Fruit fly (Drosophila melanogaster) whole organism, embryonic: ENCODE results near the gene ClpX.
A peak's percentile ranks its signal among the peaks of the same experiment; 100 is the strongest.

Experiments
- C15 ChIP-seq: fragments of 200-800 bp; sonication (Bioruptor generic); IDR thresholded peaks from 3 replicates; pipeline ENCODE4 v1.3.6; 2022; ENCODE audit warnings: missing biosample characterization, missing genetic modification characterization
- CG10274 ChIP-seq: fragments of 200-800 bp; sonication (Bioruptor generic); optimal IDR thresholded peaks from 3 replicates; lab custom pipeline; 2017; ENCODE audit warnings: missing biosample characterization, mild to moderate bottlenecking, missing genetic modification characterization
- CG10979 ChIP-seq: fragments of 200-800 bp; sonication (Bioruptor generic); optimal IDR thresholded peaks from 2 replicates; lab custom pipeline; 2018; ENCODE audit warnings: missing biosample characterization, mild to moderate bottlenecking, missing genetic modification characterization, moderate library complexity
- CG11695 ChIP-seq: fragments of 200-800 bp; sonication (Bioruptor generic); IDR thresholded peaks from 3 replicates; pipeline ENCODE4 v1.3.6; 2022; ENCODE audit warnings: missing biosample characterization, missing genetic modification characterization
- CG12155 ChIP-seq: fragments of 200-800 bp; sonication (Bioruptor generic); optimal IDR thresholded peaks from 3 replicates; lab custom pipeline; 2016; ENCODE audit warnings: missing biosample characterization, missing genetic modification characterization
- CG13296 ChIP-seq: fragments of 200-800 bp; sonication (Bioruptor generic); optimal IDR thresholded peaks from 3 replicates; lab custom pipeline; 2018; ENCODE audit warnings: missing biosample characterization, mild to moderate bottlenecking, missing genetic modification characterization
- CG13424 ChIP-seq: fragments of 200-800 bp; sonication (Bioruptor generic); optimal IDR thresholded peaks from 2 replicates; lab custom pipeline; 2019; ENCODE audit warnings: missing biosample characterization, mild to moderate bottlenecking, missing genetic modification characterization, moderate library complexity
- CG18599 ChIP-seq: fragments of 200-800 bp; sonication (Bioruptor generic); optimal IDR thresholded peaks from 3 replicates; lab custom pipeline; 2017; ENCODE audit warnings: missing biosample characterization, missing genetic modification characterization, mild to moderate bottlenecking, moderate library complexity, missing genetic modification reagents
- CG2129 ChIP-seq: fragments of 200-800 bp; sonication (Bioruptor generic); IDR thresholded peaks from 2 replicates; pipeline ENCODE4 v1.3.6; 2022; ENCODE audit warnings: missing biosample characterization, missing genetic modification characterization; ENCODE audit not compliant: partially characterized antibody
- CG30403 ChIP-seq: fragments of 200-800 bp; sonication (Bioruptor generic); optimal IDR thresholded peaks from 3 replicates; lab custom pipeline; 2016; ENCODE audit warnings: missing biosample characterization, missing genetic modification characterization
- CG34224 ChIP-seq: fragments of 200-800 bp; sonication (Bioruptor generic); IDR thresholded peaks from 3 replicates; pipeline ENCODE4 v1.3.6; 2022; ENCODE audit warnings: missing biosample characterization, missing genetic modification characterization; ENCODE audit not compliant: partially characterized antibody
- CG34422 ChIP-seq: fragments of 200-800 bp; sonication (Bioruptor generic); IDR thresholded peaks from 3 replicates; pipeline ENCODE4 v1.3.6; 2022; ENCODE audit warnings: missing biosample characterization, missing genetic modification characterization
- CG4424 ChIP-seq: fragments of 200-800 bp; sonication (Bioruptor generic); optimal IDR thresholded peaks from 3 replicates; lab custom pipeline; 2016; ENCODE audit warnings: missing biosample characterization, missing genetic modification characterization
- CG4854 ChIP-seq: fragments of 200-800 bp; sonication (Bioruptor generic); optimal IDR thresholded peaks from 2 replicates; lab custom pipeline; 2016; ENCODE audit warnings: missing biosample characterization, missing genetic modification characterization, inconsistent platforms
- CG5245 ChIP-seq: fragments of 200-800 bp; sonication (Bioruptor generic); optimal IDR thresholded peaks from 3 replicates; lab custom pipeline; 2016; ENCODE audit warnings: missing biosample characterization, missing genetic modification characterization
- CG7928 ChIP-seq: fragments of 200-800 bp; sonication (Bioruptor generic); optimal IDR thresholded peaks from 2 replicates; lab custom pipeline; 2017; ENCODE audit warnings: missing biosample characterization, mild to moderate bottlenecking, missing genetic modification characterization
- CG7963 ChIP-seq: fragments of 200-800 bp; sonication (Bioruptor generic); IDR thresholded peaks from 3 replicates; pipeline ENCODE4 v1.3.6; 2022; ENCODE audit warnings: missing biosample characterization, missing genetic modification characterization; ENCODE audit not compliant: partially characterized antibody
- Camta ChIP-seq: fragments of 200-800 bp; sonication (Bioruptor generic); optimal IDR thresholded peaks from 2 replicates; lab custom pipeline; 2016; ENCODE audit warnings: missing biosample characterization, missing genetic modification characterization
- Chrac-16 ChIP-seq: fragments of 200-800 bp; sonication (Bioruptor generic); optimal IDR thresholded peaks from 3 replicates; lab custom pipeline; 2016; ENCODE audit warnings: missing biosample characterization, missing genetic modification characterization
- Dad ChIP-seq: fragments of 200-800 bp; sonication (Bioruptor generic); optimal IDR thresholded peaks from 3 replicates; lab custom pipeline; 2016; ENCODE audit warnings: missing biosample characterization, missing genetic modification characterization
- Doc2 ChIP-seq: fragments of 200-800 bp; sonication (Bioruptor generic); IDR thresholded peaks from 2 replicates; pipeline ENCODE4 v1.3.6; 2022; ENCODE audit warnings: missing biosample characterization, missing genetic modification characterization
- E2f1 ChIP-seq: fragments of 200-800 bp; sonication (Bioruptor generic); IDR thresholded peaks from 2 replicates; pipeline ENCODE4 v1.3.6; 2022; ENCODE audit warnings: missing biosample characterization, missing genetic modification characterization
- Elba2 ChIP-seq: fragments of 200-800 bp; sonication (Bioruptor generic); optimal IDR thresholded peaks from 3 replicates; lab custom pipeline; 2016; ENCODE audit warnings: missing biosample characterization, missing genetic modification characterization
- Mad ChIP-seq: fragments of 200-800 bp; sonication (Bioruptor generic); optimal IDR thresholded peaks from 2 replicates; lab custom pipeline; 2016; ENCODE audit warnings: missing biosample characterization, missing genetic modification characterization
- Med ChIP-seq: fragments of 200-800 bp; sonication (Bioruptor generic); peaks from one replicate; lab custom pipeline; 2016; ENCODE audit warnings: missing biosample characterization, missing genetic modification characterization, mild to moderate bottlenecking, inconsistent platforms, moderate library complexity
- NC2α ChIP-seq: fragments of 200-800 bp; sonication (Bioruptor generic); optimal IDR thresholded peaks from 2 replicates; lab custom pipeline; 2016; ENCODE audit warnings: missing biosample characterization, missing genetic modification characterization
- Nf-YB ChIP-seq: fragments of 200-800 bp; sonication (Bioruptor generic); optimal IDR thresholded peaks from 3 replicates; lab custom pipeline; 2019; ENCODE audit warnings: missing biosample characterization, mild to moderate bottlenecking, missing genetic modification characterization, moderate library complexity
- Vsx1 ChIP-seq: fragments of 200-800 bp; sonication (Bioruptor generic); optimal IDR thresholded peaks from 2 replicates; lab custom pipeline; 2017; ENCODE audit warnings: missing biosample characterization, mild to moderate bottlenecking, missing genetic modification characterization, missing genetic modification reagents
- Xrp1 ChIP-seq: fragments of 200-800 bp; sonication (Bioruptor generic); IDR thresholded peaks from 2 replicates; pipeline ENCODE4 v1.3.6; 2022; ENCODE audit warnings: missing biosample characterization, missing genetic modification characterization
- al ChIP-seq: fragments of 200-800 bp; sonication (Bioruptor generic); IDR thresholded peaks from 2 replicates; pipeline ENCODE4 v1.3.6; 2022; ENCODE audit warnings: missing biosample characterization, missing genetic modification characterization
- ara ChIP-seq: fragments of 200-800 bp; sonication (Bioruptor generic); IDR thresholded peaks from 2 replicates; pipeline ENCODE4 v1.3.6; 2022; ENCODE audit warnings: missing biosample characterization, missing genetic modification characterization
- bsh ChIP-seq, 2 experiments: fragments of 200-800 bp; sonication (Bioruptor generic); optimal IDR thresholded peaks; 2 replicates each; lab custom pipeline; 2017 to 2018; ENCODE audit warnings: mild to moderate bottlenecking in 2 of 2, missing biosample characterization in 2 of 2, missing genetic modification characterization in 2 of 2, moderate library complexity in 1 of 2
- cad ChIP-seq: fragments of >200 bp; optimal IDR thresholded peaks from 2 replicates; lab custom pipeline; 2017; ENCODE audit warnings: missing biosample characterization, missing genetic modification characterization
- exex ChIP-seq: fragments of 200-800 bp; sonication (Bioruptor generic); optimal IDR thresholded peaks from 4 replicates; lab custom pipeline; 2018; ENCODE audit warnings: missing biosample characterization, mild to moderate bottlenecking, missing genetic modification characterization, moderate library complexity
- fd3F ChIP-seq: fragments of 200-800 bp; sonication (Bioruptor generic); optimal IDR thresholded peaks from 2 replicates; lab custom pipeline; 2018; ENCODE audit warnings: missing biosample characterization, mild to moderate bottlenecking, missing genetic modification characterization, moderate library complexity
- gt ChIP-seq: fragments of 200-800 bp; sonication (Bioruptor generic); IDR thresholded peaks from 2 replicates; pipeline ENCODE4 v1.3.6; 2022; ENCODE audit warnings: missing biosample characterization, missing genetic modification characterization
- lov ChIP-seq, 2 experiments: fragments of 200-800 bp in 1 of 2; fragments of >200 bp in 1 of 2; sonication (Bioruptor generic) in 1 of 2; IDR thresholded peaks in 1 of 2; optimal IDR thresholded peaks in 1 of 2; 2 replicates in 1 of 2; 3 replicates in 1 of 2; pipeline versions ENCODE4 v1.3.6 to Lab custom; 2017 to 2022; ENCODE audit warnings: missing biosample characterization in 1 of 2, missing genetic modification characterization in 1 of 2
- luna ChIP-seq: fragments of 200-800 bp; sonication (Bioruptor generic); optimal IDR thresholded peaks from 2 replicates; lab custom pipeline; 2016; ENCODE audit warnings: missing biosample characterization, missing genetic modification characterization
- odd ChIP-seq: fragments of 200-800 bp; sonication (Bioruptor generic); optimal IDR thresholded peaks from 2 replicates; lab custom pipeline; 2017; ENCODE audit warnings: missing biosample characterization, mild to moderate bottlenecking, missing genetic modification characterization
- otp ChIP-seq: fragments of 200-800 bp; sonication (Bioruptor generic); IDR thresholded peaks from 3 replicates; pipeline ENCODE4, ENCODE4 v1.3.6; 2022; ENCODE audit warnings: missing biosample characterization, missing genetic modification characterization
- prd ChIP-seq, 3 experiments: fragments of >200 bp in 2 of 3; fragments of 200-800 bp in 1 of 3; sonication (Bioruptor generic) in 1 of 3; optimal IDR thresholded peaks in 2 of 3; IDR thresholded peaks in 1 of 3; 2 replicates in 2 of 3; 3 replicates in 1 of 3; pipeline versions ENCODE4 v1.3.6 to Lab custom; 2017 to 2022; ENCODE audit warnings: missing biosample characterization in 1 of 3, missing genetic modification characterization in 1 of 3
- ranshi ChIP-seq: fragments of 200-800 bp; sonication (Bioruptor generic); IDR thresholded peaks from 2 replicates; pipeline ENCODE4 v1.3.6; 2022; ENCODE audit warnings: missing biosample characterization, missing genetic modification characterization
- row ChIP-seq: fragments of 200-800 bp; sonication (Bioruptor generic); IDR thresholded peaks from 3 replicates; pipeline ENCODE4 v1.3.6; 2022; ENCODE audit warnings: missing biosample characterization, missing genetic modification characterization
- shn ChIP-seq: fragments of 200-800 bp; sonication (Bioruptor generic); optimal IDR thresholded peaks from 3 replicates; lab custom pipeline; 2016; ENCODE audit warnings: missing biosample characterization, missing genetic modification characterization
- stwl ChIP-seq: fragments of 200-800 bp; sonication (Bioruptor generic); optimal IDR thresholded peaks from 3 replicates; lab custom pipeline; 2018; ENCODE audit warnings: missing biosample characterization, mild to moderate bottlenecking, missing genetic modification characterization, moderate library complexity
- tll ChIP-seq, 2 experiments: fragments of 200-800 bp in 1 of 2; fragments of >200 bp in 1 of 2; sonication (Bioruptor generic) in 1 of 2; optimal IDR thresholded peaks; 2 replicates each; lab custom pipeline; 2017 to 2019; ENCODE audit warnings: missing biosample characterization in 2 of 2, missing genetic modification characterization in 2 of 2, mild to moderate bottlenecking in 1 of 2, moderate library complexity in 1 of 2
- wdn ChIP-seq: fragments of 200-800 bp; sonication (Bioruptor generic); IDR thresholded peaks from 2 replicates; pipeline ENCODE4 v1.3.6; 2022; ENCODE audit warnings: missing biosample characterization, missing genetic modification characterization

Gene ClpX

dm6 chr3R:19863979-19864775 lies 39.3 kb downstream of the ClpX start, which contains the start of the genes CG4572 and CG4686 (continued):
- TF ChIP-seq CG10274 (GFP tag; lab: Kevin White, UChicago) (peak; percentile 69), al (peak; percentile 83), gt (GFP tag; lab: Robert Waterston, UW) (peak; percentile 22; the same call in 1 of the 2 replicates), prd (optimal IDR thresholded peaks at IDR 0.05; lab: Kevin White, UChicago) (no peak), prd (GFP tag; IDR thresholded peaks at IDR 0.05; lab: Robert Waterston, UW) (peak; percentile 83), luna (peak; percentile 53), CG4424 (GFP tag; lab: Kevin White, UChicago) (peak; percentile 76), stwl (tag; lab: Kevin White, UChicago) (peak; percentile 66), otp (GFP tag; lab: Robert Waterston, UW) (no peak), ara (0 out of 2 replicates have a peak, but pooled peaks have one; percentile 46), CG13296 (peak; percentile 63), Dad (GFP tag; lab: Kevin White, UChicago) (peak; percentile 48), Vsx1 (GFP tag; lab: Kevin White, UChicago) (no peak), NC2α (GFP tag; lab: Kevin White, UChicago) (peak; percentile 45), Doc2 (GFP tag; lab: Robert Waterston, UW) (no peak), wdn (GFP tag; lab: Robert Waterston, UW) (no peak), shn (peak; percentile 72), CG13424 (tag; lab: Kevin White, UChicago) (peak; percentile 81), CG10979 (peak; percentile 61), bsh (GFP tag; optimal IDR thresholded peaks at IDR 0.05; lab: Kevin White, UChicago) (peak in 1 of 2 experiments; percentile 58), exex (tag; lab: Kevin White, UChicago) (peak; percentile 51), CG5245 (peak; percentile 36), Elba2 (GFP tag; lab: Kevin White, UChicago) (peak; percentile 63), odd (GFP tag; lab: Kevin White, UChicago) (peak; percentile 48), tll (GFP tag; optimal IDR thresholded peaks at IDR 0.05; lab: Kevin White, UChicago) (peak in 1 of 2 experiments; percentile 13), fd3F (GFP tag; lab: Kevin White, UChicago) (peak; percentile 66), CG7963 (no peak), E2f1 (GFP tag; lab: Robert Waterston, UW) (peak; percentile 72), CG7928 (GFP tag; lab: Kevin White, UChicago) (peak; percentile 32), CG4854 (GFP tag; lab: Kevin White, UChicago) (peak; percentile 78), row (GFP tag; lab: Robert Waterston, UW) (peak; percentile 89), CG18599 (GFP tag; lab: Kevin White, UChicago) (peak; percentile 78), Mad (GFP tag; lab: Kevin White, UChicago) (peak; percentile 61), CG11695 (GFP tag; lab: Robert Waterston, UW) (peak; percentile 87; the same call in 2 of the 3 replicates), ranshi (peak; percentile 60; the same call in 1 of the 2 replicates), CG30403 (peak; percentile 86), Chrac-16 (GFP tag; lab: Kevin White, UChicago) (peak; percentile 64), CG2129 (no peak), cad (GFP tag; lab: Kevin White, UChicago) (no peak), C15 (no peak), lov (optimal IDR thresholded peaks at IDR 0.05; lab: Kevin White, UChicago) (no peak), lov (GFP tag; IDR thresholded peaks at IDR 0.05; lab: Robert Waterston, UW) (no peak), CG12155 (GFP tag; lab: Kevin White, UChicago) (peak; percentile 72), CG34422 (GFP tag; lab: Robert Waterston, UW) (peak; percentile 85), CG34224 (no peak), Med (peak; percentile 96), Xrp1 (GFP tag; lab: Robert Waterston, UW) (peak; percentile 71), Camta (GFP tag; lab: Kevin White, UChicago) (peak; percentile 38), Nf-YB (GFP tag; lab: Kevin White, UChicago) (peak; percentile 28)
